Worm (Caenorhabditis elegans): ENCODE results near the gene nhr-135.

- TF ChIP-seq nhr-12 (tag; optimal IDR thresholded peaks at IDR 0.05) (no peak), nhr-237 (tag; optimal IDR thresholded peaks at IDR 0.05) (no peak), fkh-10 (GFP tag; optimal IDR thresholded peaks at IDR 0.05) (no peak), ZK546.5 (tag; optimal IDR thresholded peaks at IDR 0.05) (no peak), pqm-1 (tag; optimal IDR thresholded peaks at IDR 0.05) (no peak), pha-4 (tag; optimal IDR thresholded peaks at IDR 0.05) (no peak), lin-39 (tag; optimal IDR thresholded peaks at IDR 0.05) (no peak), snpc-4 (tag; optimal IDR thresholded peaks at IDR 0.05) (no peak), fos-1 (tag; optimal IDR thresholded peaks at IDR 0.05) (no peak), ztf-11 (tag; optimal IDR thresholded peaks at IDR 0.05) (no peak), elt-3 (tag; optimal IDR thresholded peaks at IDR 0.05) (no peak), nhr-25 (tag; optimal IDR thresholded peaks at IDR 0.05) (no peak), aly-2 (tag; optimal IDR thresholded peaks at IDR 0.05) (no peak)
Measured at ce11 chrV:7085518-7086104, 8.0 kb downstream of the nhr-135 start, which contains the start of gene VC5.2.
